Worm (Caenorhabditis elegans): ENCODE results near the gene mup-2.

The mup-2 gene

ce11 chrX:6420681-6421080, 10.7 kb upstream of the mup-2 start, which contains the start of gene K10C2.12:
TSS of gene K10C2.12 (minus strand) at chrX:6420781.
- TF ChIP-seq ceh-36 (tag; optimal IDR thresholded peaks at IDR 0.05) (no peak), tbx-11 (GFP tag; IDR thresholded peaks at IDR 0.05) (no peak), hmbx-1 (tag; optimal IDR thresholded peaks at IDR 0.05) (no peak), B0310.2 (tag; optimal IDR thresholded peaks at IDR 0.05) (no peak), aly-1 (tag; optimal IDR thresholded peaks at IDR 0.05) (no peak)

DNA sequence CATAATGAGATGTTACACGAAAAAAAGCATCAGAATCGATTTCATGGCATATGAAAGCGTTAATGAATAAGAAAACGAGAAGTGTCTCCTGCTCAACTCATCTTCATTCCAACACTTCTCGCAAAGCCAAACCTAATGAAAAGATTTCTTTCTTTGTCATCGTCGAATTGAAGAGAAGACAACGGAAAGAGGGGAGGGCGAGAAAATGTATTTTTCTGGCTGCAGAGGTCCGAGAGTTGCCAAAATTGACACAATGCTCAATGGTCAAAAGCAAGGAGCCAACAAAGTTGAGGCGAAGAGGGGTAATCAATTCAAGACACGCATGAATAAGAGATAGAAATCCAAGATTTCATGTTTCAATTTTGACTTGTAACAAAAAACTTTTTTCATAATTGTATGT, 9.1 kb upstream of the mup-2 start:
- TF ChIP-seq tra-4 (tag; optimal IDR thresholded peaks at IDR 0.05) (no peak), ceh-13 (GFP tag; optimal IDR thresholded peaks at IDR 0.05) (no peak), ceh-36 (tag; optimal IDR thresholded peaks at IDR 0.05) (no peak), hmbx-1 (tag; optimal IDR thresholded peaks at IDR 0.05) (no peak), tbx-11 (GFP tag; IDR thresholded peaks at IDR 0.05) (no peak), ama-1 (optimal IDR thresholded peaks at IDR 0.05) (no peak), pes-1 (GFP tag; IDR thresholded peaks at IDR 0.05) (no peak), hnd-1 (tag; optimal IDR thresholded peaks at IDR 0.05) (no peak), scrt-1 (GFP tag; IDR thresholded peaks at IDR 0.05) (no peak)

DNA sequence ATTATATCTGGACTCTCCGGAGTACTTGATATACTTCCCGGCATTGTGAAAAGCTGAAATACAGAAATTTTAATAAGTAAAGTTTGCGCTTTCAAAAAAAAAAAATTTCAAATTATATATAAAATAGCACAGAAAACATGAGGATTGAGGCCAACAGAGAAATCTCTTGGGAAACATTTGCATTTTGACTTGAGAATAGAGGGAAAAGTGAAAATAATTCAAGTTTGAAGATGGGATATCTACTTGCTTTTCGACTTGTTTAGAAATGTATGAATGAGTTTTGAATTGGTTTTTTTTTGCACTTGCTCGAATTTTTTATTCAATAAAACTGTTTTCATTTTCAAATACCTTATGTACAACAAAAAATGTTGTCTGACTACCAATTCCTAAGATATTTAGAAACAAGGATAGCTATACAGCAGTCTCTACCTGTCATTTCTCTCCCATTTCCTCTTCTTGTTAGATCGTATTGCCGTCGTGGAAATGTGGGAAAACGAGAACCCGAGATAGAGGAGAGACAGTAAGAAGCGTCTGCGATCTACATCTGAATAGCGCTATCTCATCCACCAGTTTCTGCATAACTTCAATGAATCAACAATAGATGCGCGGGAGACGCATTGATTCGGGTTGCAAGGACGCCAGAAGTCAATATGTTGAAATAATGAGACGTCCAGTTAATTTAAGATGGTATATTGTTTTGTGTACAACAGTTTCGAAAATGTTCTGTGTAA, 6.5 kb upstream of the mup-2 start, which contains the start of gene T22E5.6:
TSS of gene T22E5.6 (minus strand) at position 51 of the 731 bp plus-strand sequence.
- TF ChIP-seq ceh-36 (tag; optimal IDR thresholded peaks at IDR 0.05) (no peak), B0310.2 (tag; optimal IDR thresholded peaks at IDR 0.05) (no peak), hnd-1 (tag; optimal IDR thresholded peaks at IDR 0.05) (no peak), ets-7 (tag; optimal IDR thresholded peaks at IDR 0.05) (no peak), ama-1 (optimal IDR thresholded peaks at IDR 0.05) (no peak), tbx-11 (GFP tag; IDR thresholded peaks at IDR 0.05) (no peak), F13C5.2 (tag; optimal IDR thresholded peaks at IDR 0.05) (no peak), tra-4 (tag; optimal IDR thresholded peaks at IDR 0.05) (no peak)

- TF ChIP-seq tbx-37 (GFP tag; conservative IDR thresholded peaks at IDR 0.05) (no peak), tra-4 (tag; optimal IDR thresholded peaks at IDR 0.05) (no peak)
These were observed 3.6 kb upstream of the mup-2 start for ce11 chrX:6413583-6413982.

DNA sequence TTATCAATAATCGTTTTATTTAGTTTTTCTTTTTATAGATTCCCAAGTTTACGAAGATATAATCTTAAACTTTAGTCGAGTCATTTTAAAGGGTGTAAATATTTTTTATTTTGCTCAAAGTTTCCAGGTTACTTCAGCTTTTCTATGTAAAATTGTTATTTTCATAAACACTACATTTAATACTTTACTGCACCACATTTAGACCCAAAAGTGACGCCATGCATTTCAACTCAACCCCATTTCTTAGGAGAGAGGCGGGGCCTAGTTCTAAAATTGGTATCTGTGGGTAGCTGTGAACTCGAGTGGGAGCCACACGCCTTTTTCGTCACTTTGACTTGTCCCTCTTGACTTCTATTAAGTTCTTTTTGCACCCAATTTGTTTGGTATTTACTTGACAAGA, 2.5 kb upstream of the mup-2 start, which contains the start of gene T22E5.1:
TSS of gene T22E5.1 (plus strand) at position 301 of the 400 bp plus-strand sequence.
- TF ChIP-seq tra-4 (tag; optimal IDR thresholded peaks at IDR 0.05) (no peak), ceh-13 (GFP tag; optimal IDR thresholded peaks at IDR 0.05) (no peak), scrt-1 (GFP tag; IDR thresholded peaks at IDR 0.05) (no peak), tbx-37 (GFP tag; conservative IDR thresholded peaks at IDR 0.05) (no peak), ama-1 (optimal IDR thresholded peaks at IDR 0.05) (no peak), ceh-36 (tag; optimal IDR thresholded peaks at IDR 0.05) (no peak), sea-1 (GFP tag; conservative IDR thresholded peaks at IDR 0.05) (no peak), ets-7 (tag; optimal IDR thresholded peaks at IDR 0.05) (no peak), flt-1 (GFP tag; IDR thresholded peaks at IDR 0.05) (no peak), tbx-11 (GFP tag; IDR thresholded peaks at IDR 0.05) (no peak), hnd-1 (tag; optimal IDR thresholded peaks at IDR 0.05) (no peak), B0310.2 (tag; optimal IDR thresholded peaks at IDR 0.05) (no peak), F13C5.2 (tag; optimal IDR thresholded peaks at IDR 0.05) (no peak)

- no peak for TF ChIP-seq hmg-4 (GFP tag; optimal IDR thresholded peaks at IDR 0.05)
These were observed 1.3 kb downstream of the mup-2 start for ce11 chrX:6408713-6409112.

DNA sequence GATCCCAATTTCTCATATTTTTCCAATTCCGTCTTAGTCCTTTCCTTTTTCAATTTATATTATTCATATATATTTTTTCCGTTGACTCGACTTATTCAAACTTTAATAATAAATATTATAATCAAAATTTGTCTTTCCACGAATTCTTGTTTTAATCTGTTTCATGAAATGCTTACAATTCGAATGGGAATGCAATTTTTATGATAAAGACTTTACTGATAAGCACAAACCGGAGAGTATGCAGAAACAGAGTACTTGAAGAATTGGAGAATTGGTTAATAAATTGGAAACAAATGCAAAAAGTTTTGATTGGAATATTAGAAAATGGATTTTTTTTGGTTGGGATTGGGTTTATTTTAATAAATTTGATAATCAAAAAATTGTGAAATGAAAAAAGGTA, 1.7 kb downstream of the mup-2 start:
- TF ChIP-seq aly-1 (tag; optimal IDR thresholded peaks at IDR 0.05) (no peak), tbx-37 (GFP tag; conservative IDR thresholded peaks at IDR 0.05) (no peak), tbx-11 (GFP tag; IDR thresholded peaks at IDR 0.05) (no peak), ets-7 (tag; optimal IDR thresholded peaks at IDR 0.05) (no peak), pes-1 (GFP tag; IDR thresholded peaks at IDR 0.05) (no peak), scrt-1 (GFP tag; IDR thresholded peaks at IDR 0.05) (no peak), hmbx-1 (tag; optimal IDR thresholded peaks at IDR 0.05) (no peak), ama-1 (optimal IDR thresholded peaks at IDR 0.05) (no peak), hnd-1 (tag; optimal IDR thresholded peaks at IDR 0.05) (no peak), hmg-4 (GFP tag; optimal IDR thresholded peaks at IDR 0.05) (no peak), ceh-36 (tag; optimal IDR thresholded peaks at IDR 0.05) (no peak), tra-4 (tag; optimal IDR thresholded peaks at IDR 0.05) (no peak), sea-1 (GFP tag; conservative IDR thresholded peaks at IDR 0.05) (no peak), F13C5.2 (tag; optimal IDR thresholded peaks at IDR 0.05) (no peak), B0310.2 (tag; optimal IDR thresholded peaks at IDR 0.05) (no peak), flt-1 (GFP tag; IDR thresholded peaks at IDR 0.05) (no peak)

- TF ChIP-seq flt-1 (GFP tag; IDR thresholded peaks at IDR 0.05) (no peak), F13C5.2 (tag; optimal IDR thresholded peaks at IDR 0.05) (no peak), hmg-4 (GFP tag; optimal IDR thresholded peaks at IDR 0.05) (no peak), scrt-1 (GFP tag; IDR thresholded peaks at IDR 0.05) (no peak), tra-4 (tag; optimal IDR thresholded peaks at IDR 0.05) (no peak), ets-7 (tag; optimal IDR thresholded peaks at IDR 0.05) (no peak), aly-1 (tag; optimal IDR thresholded peaks at IDR 0.05) (no peak), hnd-1 (tag; optimal IDR thresholded peaks at IDR 0.05) (no peak), hmbx-1 (tag; optimal IDR thresholded peaks at IDR 0.05) (no peak), ceh-13 (GFP tag; optimal IDR thresholded peaks at IDR 0.05) (no peak)
These were observed 2.2 kb downstream of the mup-2 start for ce11 chrX:6407805-6408204.
